Worm (Caenorhabditis elegans) whole organism, L3 larva: ENCODE measurements around the gene far-2.

Experiments used
- ZK546.5 ChIP-seq: sonication (generic microtip); optimal IDR thresholded peaks from 2 replicates; lab custom pipeline; 2017; ENCODE audit warnings: missing biosample characterization, missing genetic modification characterization
- ama-1 ChIP-seq: fragments of 150-350 bp; optimal IDR thresholded peaks from 2 replicates; lab custom pipeline; 2018
- ceh-9 ChIP-seq: sonication (generic microtip); optimal IDR thresholded peaks from 2 replicates; lab custom pipeline; 2018; ENCODE audit warnings: missing biosample characterization, missing genetic modification characterization
- elt-1 ChIP-seq: fragments of 150-350 bp; optimal IDR thresholded peaks from 2 replicates; lab custom pipeline; 2014; ENCODE audit warnings: missing biosample characterization, missing genetic modification characterization
- nhr-23 ChIP-seq: fragments of 150-350 bp; optimal IDR thresholded peaks from 2 replicates; lab custom pipeline; 2014; ENCODE audit warnings: missing biosample characterization, missing genetic modification reagents, missing genetic modification characterization
- nhr-237 ChIP-seq: fragments of 150-350 bp; optimal IDR thresholded peaks from 2 replicates; lab custom pipeline; 2014; ENCODE audit warnings: missing biosample characterization, missing genetic modification characterization
- nhr-43 ChIP-seq: sonication (generic microtip); optimal IDR thresholded peaks from 2 replicates; lab custom pipeline; 2016; ENCODE audit warnings: mild to moderate bottlenecking, missing genetic modification characterization, missing compliant biosample characterization; ENCODE audit not compliant: poor library complexity, severe bottlenecking
- nhr-76 ChIP-seq: fragments of 150-350 bp; sonication (generic microtip); optimal IDR thresholded peaks from 5 replicates; lab custom pipeline; 2014; ENCODE audit warnings: missing biosample characterization, missing genetic modification characterization
- unc-39 ChIP-seq: sonication (generic microtip); optimal IDR thresholded peaks from 4 replicates; lab custom pipeline; 2017; ENCODE audit warnings: missing biosample characterization, missing genetic modification characterization
- ztf-4 ChIP-seq: fragments of 150-350 bp; optimal IDR thresholded peaks from 2 replicates; lab custom pipeline; 2014; ENCODE audit warnings: missing biosample characterization, missing genetic modification characterization

DNA sequence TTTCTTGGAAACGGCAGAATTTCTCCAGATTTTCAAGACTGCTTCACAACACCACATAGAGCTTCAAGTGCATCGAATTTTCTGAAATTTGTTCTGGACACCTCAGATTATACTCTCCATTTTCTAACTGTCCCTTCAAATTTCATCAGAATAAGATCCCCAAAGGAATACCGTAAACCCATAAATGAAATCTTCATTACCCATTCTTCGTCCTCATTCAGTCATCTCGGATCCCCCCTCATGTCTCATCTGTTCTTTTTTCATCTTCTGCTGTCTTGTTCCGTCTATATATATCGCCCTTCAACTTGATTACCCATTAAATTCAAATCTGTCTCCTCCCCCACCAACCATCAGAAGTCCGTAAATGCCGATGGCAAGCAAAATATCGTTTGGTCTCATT lies 32.4 kb downstream of the far-2 start:
- TF ChIP-seq ceh-9 (tag; lab: Kevin White, UChicago), result no peak
- TF ChIP-seq elt-1 (tag; lab: Kevin White, UChicago), result no peak
- TF ChIP-seq unc-39 (tag; lab: Kevin White, UChicago), result no peak
- no peak for TF ChIP-seq ztf-4 (tag; lab: Kevin White, UChicago)
- TF ChIP-seq nhr-43 (tag; lab: Kevin White, UChicago), result no peak
- no peak for TF ChIP-seq nhr-237 (tag; lab: Kevin White, UChicago)
- TF ChIP-seq ZK546.5 (tag; lab: Kevin White, UChicago), result no peak
- TF ChIP-seq ama-1 (lab: Kevin White, UChicago), result no peak
- TF ChIP-seq nhr-23 (tag; lab: Kevin White, UChicago), result no peak
- no peak for TF ChIP-seq nhr-76 (tag; lab: Kevin White, UChicago)
